Fruit fly (Drosophila melanogaster) whole organism, embryonic: Measurements from ENCODE around the gene Ts.

Source experiments
- Aef1 ChIP-seq: fragments of 200-800 bp; sonication (Bioruptor generic); IDR thresholded peaks from 3 replicates; pipeline ENCODE4 v1.3.6; 2022; ENCODE audit warnings: missing biosample characterization, missing genetic modification characterization
- CG10543 ChIP-seq: fragments of 200-800 bp; sonication (Bioruptor generic); optimal IDR thresholded peaks from 3 replicates; lab custom pipeline; 2017; ENCODE audit warnings: missing biosample characterization, mild to moderate bottlenecking, missing genetic modification characterization, moderate library complexity
- CG10959 ChIP-seq: fragments of 200-800 bp; sonication (Bioruptor generic); IDR thresholded peaks from 2 replicates; pipeline ENCODE4 v1.3.6; 2022; ENCODE audit warnings: missing biosample characterization, missing genetic modification characterization
- CG11085 ChIP-seq: fragments of 200-800 bp; sonication (Bioruptor generic); IDR thresholded peaks from 2 replicates; pipeline ENCODE4 v1.3.6; 2022; ENCODE audit warnings: missing biosample characterization, missing genetic modification characterization
- CG13424 ChIP-seq: fragments of 200-800 bp; sonication (Bioruptor generic); optimal IDR thresholded peaks from 2 replicates; lab custom pipeline; 2019; ENCODE audit warnings: missing biosample characterization, mild to moderate bottlenecking, missing genetic modification characterization, moderate library complexity
- CG14965 ChIP-seq: fragments of 200-800 bp; sonication (Bioruptor generic); optimal IDR thresholded peaks from 2 replicates; lab custom pipeline; 2016; ENCODE audit warnings: missing biosample characterization, missing genetic modification characterization, borderline replicate concordance
- CG1529 ChIP-seq: fragments of 200-800 bp; sonication (Bioruptor generic); optimal IDR thresholded peaks from 3 replicates; lab custom pipeline; 2018; ENCODE audit warnings: missing biosample characterization, missing genetic modification characterization
- CG15479 ChIP-seq: fragments of 200-800 bp; sonication (Bioruptor generic); optimal IDR thresholded peaks from 3 replicates; lab custom pipeline; 2019; ENCODE audit warnings: missing biosample characterization, mild to moderate bottlenecking, missing genetic modification characterization, moderate library complexity
- CG15514 ChIP-seq: fragments of 200-800 bp; sonication (Bioruptor generic); optimal IDR thresholded peaks from 3 replicates; lab custom pipeline; 2017; ENCODE audit warnings: missing biosample characterization, missing genetic modification characterization, mild to moderate bottlenecking, moderate library complexity, missing genetic modification reagents
- CG18011 ChIP-seq: fragments of 200-800 bp; sonication (Bioruptor generic); optimal IDR thresholded peaks from 2 replicates; lab custom pipeline; 2017; ENCODE audit warnings: missing biosample characterization, missing genetic modification characterization, mild to moderate bottlenecking, moderate library complexity, missing genotype
- CG2202 ChIP-seq: fragments of 200-800 bp; sonication (Bioruptor generic); optimal IDR thresholded peaks from 2 replicates; lab custom pipeline; 2018; ENCODE audit warnings: missing biosample characterization, mild to moderate bottlenecking, missing genetic modification characterization
- CG33557 ChIP-seq: fragments of 200-800 bp; sonication (Bioruptor generic); optimal IDR thresholded peaks from 2 replicates; lab custom pipeline; 2019; ENCODE audit warnings: missing biosample characterization, mild to moderate bottlenecking, missing genetic modification characterization, moderate library complexity
- CG34224 ChIP-seq: fragments of 200-800 bp; sonication (Bioruptor generic); IDR thresholded peaks from 3 replicates; pipeline ENCODE4 v1.3.6; 2022; ENCODE audit warnings: missing biosample characterization, missing genetic modification characterization; ENCODE audit not compliant: partially characterized antibody
- CG5180 ChIP-seq: fragments of 200-800 bp; sonication (Bioruptor generic); optimal IDR thresholded peaks from 3 replicates; lab custom pipeline; 2017; ENCODE audit warnings: missing biosample characterization, missing genetic modification characterization, mild to moderate bottlenecking, moderate library complexity, missing genetic modification reagents
- CG8290 ChIP-seq, 3 experiments: fragments of 200-800 bp; sonication (Bioruptor generic); optimal IDR thresholded peaks; 2 replicates each; lab custom pipeline; 2016 to 2019; ENCODE audit warnings: missing biosample characterization in 3 of 3, missing genetic modification characterization in 3 of 3, mild to moderate bottlenecking in 2 of 3, moderate library complexity in 1 of 3
- CG8765 ChIP-seq: fragments of 200-800 bp; sonication (Bioruptor generic); IDR thresholded peaks from 2 replicates; pipeline ENCODE4 v1.3.6; 2022; ENCODE audit warnings: missing biosample characterization, missing genetic modification characterization
- CG9817 ChIP-seq: fragments of 200-800 bp; sonication (Bioruptor generic); optimal IDR thresholded peaks from 2 replicates; lab custom pipeline; 2018; ENCODE audit warnings: missing biosample characterization, mild to moderate bottlenecking, missing genetic modification characterization, moderate library complexity
- Dbx ChIP-seq: fragments of 200-800 bp; sonication (Bioruptor generic); IDR thresholded peaks from 3 replicates; pipeline ENCODE4 v1.3.6; 2022; ENCODE audit warnings: missing biosample characterization, missing genetic modification characterization
- Drgx ChIP-seq: fragments of 200-800 bp; sonication (Bioruptor generic); IDR thresholded peaks from 2 replicates; pipeline ENCODE4 v1.3.6; 2022; ENCODE audit warnings: missing biosample characterization, missing genetic modification characterization
- GATAe ChIP-seq: fragments of 200-800 bp; sonication (Bioruptor generic); conservative IDR thresholded peaks from 2 replicates; pipeline ENCODE4 v1.3.6; 2022; ENCODE audit warnings: missing biosample characterization, missing genetic modification characterization
- Hey ChIP-seq: fragments of 200-800 bp; sonication (Bioruptor generic); optimal IDR thresholded peaks from 3 replicates; lab custom pipeline; 2018; ENCODE audit warnings: missing biosample characterization, mild to moderate bottlenecking, missing genetic modification characterization
- Hsf ChIP-seq: fragments of 200-800 bp; sonication (Bioruptor generic); optimal IDR thresholded peaks from 3 replicates; lab custom pipeline; 2016; ENCODE audit warnings: missing biosample characterization, missing genetic modification characterization
- Kr ChIP-seq: fragments of 200-800 bp; sonication (Bioruptor generic); optimal IDR thresholded peaks from 2 replicates; lab custom pipeline; 2017; ENCODE audit warnings: missing biosample characterization, mild to moderate bottlenecking, missing genetic modification characterization
- Lpt ChIP-seq: fragments of >200 bp; optimal IDR thresholded peaks from 2 replicates; lab custom pipeline; 2018; ENCODE audit warnings: missing biosample characterization, missing genetic modification characterization
- Med ChIP-seq: fragments of 200-800 bp; sonication (Bioruptor generic); peaks from one replicate; lab custom pipeline; 2016; ENCODE audit warnings: missing biosample characterization, missing genetic modification characterization, mild to moderate bottlenecking, inconsistent platforms, moderate library complexity
- Opbp ChIP-seq: fragments of 200-800 bp; sonication (Bioruptor generic); IDR thresholded peaks from 3 replicates; pipeline ENCODE4 v1.3.6; 2022; ENCODE audit warnings: missing biosample characterization, missing genetic modification characterization; ENCODE audit not compliant: partially characterized antibody
- Sin3A ChIP-seq: fragments of >200 bp; optimal IDR thresholded peaks from 2 replicates; lab custom pipeline; 2018
- Trl ChIP-seq, 3 experiments: fragments of >200 bp in 2 of 3; fragments of 200-800 bp in 1 of 3; sonication (Bioruptor generic) in 1 of 3; optimal IDR thresholded peaks; 2 replicates in 1 of 3; 3 replicates in 2 of 3; lab custom pipeline; 2016 to 2017; ENCODE audit warnings: missing biosample characterization in 1 of 3, missing genetic modification characterization in 1 of 3
- Vsx1 ChIP-seq: fragments of 200-800 bp; sonication (Bioruptor generic); optimal IDR thresholded peaks from 2 replicates; lab custom pipeline; 2017; ENCODE audit warnings: missing biosample characterization, mild to moderate bottlenecking, missing genetic modification characterization, missing genetic modification reagents
- Xrp1 ChIP-seq: fragments of 200-800 bp; sonication (Bioruptor generic); IDR thresholded peaks from 2 replicates; pipeline ENCODE4 v1.3.6; 2022; ENCODE audit warnings: missing biosample characterization, missing genetic modification characterization
- ac ChIP-seq: fragments of 200-800 bp; sonication (Bioruptor generic); optimal IDR thresholded peaks from 3 replicates; lab custom pipeline; 2017; ENCODE audit warnings: missing biosample characterization, mild to moderate bottlenecking, missing genetic modification characterization
- aop ChIP-seq: fragments of 200-800 bp; sonication (Bioruptor generic); IDR thresholded peaks from 2 replicates; pipeline ENCODE4 v1.3.6; 2022; ENCODE audit warnings: missing biosample characterization, missing genetic modification characterization
- ash1 ChIP-seq: fragments of 200-800 bp; sonication (Bioruptor generic); optimal IDR thresholded peaks from 2 replicates; lab custom pipeline; 2018; ENCODE audit warnings: missing biosample characterization, mild to moderate bottlenecking, missing genetic modification characterization
- az2 ChIP-seq: fragments of 200-800 bp; sonication (Bioruptor generic); optimal IDR thresholded peaks from 3 replicates; lab custom pipeline; 2016; ENCODE audit warnings: missing biosample characterization, missing genetic modification characterization
- bcd ChIP-seq: fragments of 200-800 bp; sonication (Bioruptor generic); optimal IDR thresholded peaks from 2 replicates; lab custom pipeline; 2017; ENCODE audit warnings: missing biosample characterization, mild to moderate bottlenecking, missing genetic modification characterization
- crc ChIP-seq: fragments of 200-800 bp; sonication (Bioruptor generic); optimal IDR thresholded peaks from 2 replicates; lab custom pipeline; 2016; ENCODE audit warnings: missing biosample characterization, missing genetic modification characterization
- eve ChIP-seq, 2 experiments: fragments of >200 bp; optimal IDR thresholded peaks; 2 replicates each; lab custom pipeline; 2017; ENCODE audit warnings: missing biosample characterization in 2 of 2, missing genetic modification characterization in 2 of 2
- fd102C ChIP-seq: fragments of 200-800 bp; sonication (Bioruptor generic); optimal IDR thresholded peaks from 2 replicates; lab custom pipeline; 2018; ENCODE audit warnings: missing biosample characterization, mild to moderate bottlenecking, missing genetic modification characterization, moderate library complexity
- gfzf ChIP-seq: fragments of 200-800 bp; sonication (Bioruptor generic); optimal IDR thresholded peaks from 2 replicates; lab custom pipeline; 2016; ENCODE audit warnings: missing biosample characterization, mild to moderate bottlenecking, missing genetic modification characterization, moderate library complexity
- hth ChIP-seq: fragments of >200 bp; optimal IDR thresholded peaks from 2 replicates; lab custom pipeline; 2017; ENCODE audit warnings: inconsistent platforms
- kah ChIP-seq: fragments of 200-800 bp; sonication (Bioruptor generic); optimal IDR thresholded peaks from 2 replicates; lab custom pipeline; 2018; ENCODE audit warnings: missing biosample characterization, mild to moderate bottlenecking, missing genetic modification characterization
- lov ChIP-seq, 2 experiments: fragments of 200-800 bp in 1 of 2; fragments of >200 bp in 1 of 2; sonication (Bioruptor generic) in 1 of 2; IDR thresholded peaks in 1 of 2; optimal IDR thresholded peaks in 1 of 2; 2 replicates in 1 of 2; 3 replicates in 1 of 2; pipeline versions ENCODE4 v1.3.6 to Lab custom; 2017 to 2022; ENCODE audit warnings: missing biosample characterization in 1 of 2, missing genetic modification characterization in 1 of 2
- mam ChIP-seq: fragments of 200-800 bp; sonication (Bioruptor generic); optimal IDR thresholded peaks from 3 replicates; lab custom pipeline; 2016; ENCODE audit warnings: missing biosample characterization, missing genetic modification characterization
- peb ChIP-seq: fragments of 200-800 bp; sonication (Bioruptor generic); IDR thresholded peaks from 2 replicates; pipeline ENCODE4 v1.3.6; 2022; ENCODE audit warnings: missing biosample characterization, missing genetic modification characterization
- pum ChIP-seq: fragments of 200-800 bp; sonication (Bioruptor generic); optimal IDR thresholded peaks from 2 replicates; lab custom pipeline; 2016; ENCODE audit warnings: missing biosample characterization, missing genetic modification characterization
- rib ChIP-seq: fragments of 200-800 bp; sonication (Bioruptor generic); IDR thresholded peaks from 2 replicates; pipeline ENCODE4 v1.3.6; 2022; ENCODE audit warnings: missing biosample characterization, missing genetic modification characterization
- sug ChIP-seq: fragments of 200-800 bp; optimal IDR thresholded peaks from 2 replicates; lab custom pipeline; 2019; ENCODE audit warnings: missing biosample characterization, mild to moderate bottlenecking, missing genetic modification characterization, moderate library complexity
- tx ChIP-seq: fragments of 200-800 bp; sonication (Bioruptor generic); optimal IDR thresholded peaks from 2 replicates; lab custom pipeline; 2016; ENCODE audit warnings: missing biosample characterization, missing genetic modification characterization
- unc-4 ChIP-seq: fragments of 200-800 bp; sonication (Bioruptor generic); IDR thresholded peaks from 2 replicates; pipeline ENCODE4 v1.3.6; 2022; ENCODE audit warnings: missing biosample characterization, missing genetic modification characterization; ENCODE audit not compliant: partially characterized antibody
- unpg ChIP-seq: fragments of 200-800 bp; sonication (Bioruptor generic); optimal IDR thresholded peaks from 3 replicates; lab custom pipeline; 2018; ENCODE audit warnings: missing biosample characterization, mild to moderate bottlenecking, missing genetic modification characterization, moderate library complexity

Ts gene

dm6 chr2L:2993236-2993635 is 23.8 kb upstream of the Ts start (continued):
- TF ChIP-seq CG9817 (tag; lab: Kevin White, UChicago), result no peak
- no peak for TF ChIP-seq Dbx (GFP tag; lab: Robert Waterston, UW)
- TF ChIP-seq rib, result no peak
- no peak for TF ChIP-seq unpg (GFP tag; lab: Kevin White, UChicago)
- no peak for TF ChIP-seq Opbp
- TF ChIP-seq Aef1, result 0 out of 3 replicates have a peak, but pooled peaks have one; percentile 29
- no peak for TF ChIP-seq CG14965
- TF ChIP-seq Vsx1 (GFP tag; lab: Kevin White, UChicago), result no peak
- no peak for TF ChIP-seq Hsf (GFP tag; lab: Kevin White, UChicago)
- no peak for TF ChIP-seq GATAe (GFP tag; lab: Robert Waterston, UW)
- TF ChIP-seq lov (optimal IDR thresholded peaks at IDR 0.05; lab: Kevin White, UChicago), result no peak
- no peak for TF ChIP-seq lov (GFP tag; IDR thresholded peaks at IDR 0.05; lab: Robert Waterston, UW)
- no peak for TF ChIP-seq CG13424 (tag; lab: Kevin White, UChicago)
- no peak for TF ChIP-seq Xrp1 (GFP tag; lab: Robert Waterston, UW)
- TF ChIP-seq CG1529 (GFP tag; lab: Kevin White, UChicago), result no peak
- no peak for TF ChIP-seq gfzf
- TF ChIP-seq CG8765 (GFP tag; lab: Robert Waterston, UW), result no peak
- peak; percentile 66 for TF ChIP-seq CG10543 (GFP tag; lab: Kevin White, UChicago)
- TF ChIP-seq CG34224 (GFP tag; lab: Robert Waterston, UW), result no peak
- TF ChIP-seq CG33557 (GFP tag; lab: Kevin White, UChicago), result no peak
- no peak for TF ChIP-seq aop (GFP tag; lab: Robert Waterston, UW)
- TF ChIP-seq hth (lab: Kevin White, UChicago), result no peak
- TF ChIP-seq CG15479 (GFP tag; lab: Kevin White, UChicago), result no peak
- TF ChIP-seq CG10959, result no peak
- no peak for TF ChIP-seq Lpt (GFP tag; lab: Kevin White, UChicago)
- no peak for TF ChIP-seq unc-4
- no peak for TF ChIP-seq ac (GFP tag; lab: Kevin White, UChicago)
- no peak for TF ChIP-seq crc (GFP tag; lab: Kevin White, UChicago)
- TF ChIP-seq sug, result peak; percentile 13
- no peak for TF ChIP-seq tx (GFP tag; lab: Kevin White, UChicago)
- no peak for TF ChIP-seq Kr (GFP tag; lab: Kevin White, UChicago)
- no peak for TF ChIP-seq CG11085 (GFP tag; lab: Robert Waterston, UW)
- TF ChIP-seq peb (GFP tag; lab: Robert Waterston, UW), result no peak
- peak; percentile 36 for TF ChIP-seq kah (GFP tag; lab: Kevin White, UChicago)
- no peak for TF ChIP-seq mam (GFP tag; lab: Kevin White, UChicago)
- peak; percentile 83 for TF ChIP-seq Hey
- no peak for TF ChIP-seq eve (GFP tag; optimal IDR thresholded peaks at IDR 0.05; lab: Kevin White, UChicago)
- TF ChIP-seq Med, result no peak
- TF ChIP-seq Drgx (GFP tag; lab: Robert Waterston, UW), result no peak
- TF ChIP-seq CG8290 (GFP tag; optimal IDR thresholded peaks at IDR 0.05; lab: Kevin White, UChicago), result no peak
- TF ChIP-seq CG8290 (tag; optimal IDR thresholded peaks at IDR 0.05; lab: Kevin White, UChicago), result no peak
- no peak for TF ChIP-seq CG15514
- no peak for TF ChIP-seq fd102C (GFP tag; lab: Kevin White, UChicago)
- peak in 1 of 2 experiments; percentile 24 for TF ChIP-seq Trl (optimal IDR thresholded peaks at IDR 0.05; lab: Kevin White, UChicago)
- TF ChIP-seq Trl (GFP tag; optimal IDR thresholded peaks at IDR 0.05; lab: Kevin White, UChicago), result no peak
- no peak for TF ChIP-seq Sin3A
- no peak for TF ChIP-seq CG18011
- no peak for TF ChIP-seq az2
- TF ChIP-seq bcd, result no peak
- no peak for TF ChIP-seq pum (GFP tag; lab: Kevin White, UChicago)
- no peak for TF ChIP-seq CG2202 (tag; lab: Kevin White, UChicago)
- TF ChIP-seq ash1 (GFP tag; lab: Kevin White, UChicago), result no peak
- no peak for TF ChIP-seq CG5180
